Worm (Caenorhabditis elegans): ENCODE data around the gene nspa-10.

- TF ChIP-seq lsy-2 (tag; optimal IDR thresholded peaks at IDR 0.05) (no peak), lin-13 (GFP tag; optimal IDR thresholded peaks at IDR 0.05) (no peak)
Observed at ce11 chrV:14715608-14716007, 34.6 kb downstream of the nspa-10 start, which contains the start of gene R08A2.2.

Measured in whole organism, L4 larva.